ENCODE assay signal across 1 fruit fly cellular context in the genomic region with DNA sequence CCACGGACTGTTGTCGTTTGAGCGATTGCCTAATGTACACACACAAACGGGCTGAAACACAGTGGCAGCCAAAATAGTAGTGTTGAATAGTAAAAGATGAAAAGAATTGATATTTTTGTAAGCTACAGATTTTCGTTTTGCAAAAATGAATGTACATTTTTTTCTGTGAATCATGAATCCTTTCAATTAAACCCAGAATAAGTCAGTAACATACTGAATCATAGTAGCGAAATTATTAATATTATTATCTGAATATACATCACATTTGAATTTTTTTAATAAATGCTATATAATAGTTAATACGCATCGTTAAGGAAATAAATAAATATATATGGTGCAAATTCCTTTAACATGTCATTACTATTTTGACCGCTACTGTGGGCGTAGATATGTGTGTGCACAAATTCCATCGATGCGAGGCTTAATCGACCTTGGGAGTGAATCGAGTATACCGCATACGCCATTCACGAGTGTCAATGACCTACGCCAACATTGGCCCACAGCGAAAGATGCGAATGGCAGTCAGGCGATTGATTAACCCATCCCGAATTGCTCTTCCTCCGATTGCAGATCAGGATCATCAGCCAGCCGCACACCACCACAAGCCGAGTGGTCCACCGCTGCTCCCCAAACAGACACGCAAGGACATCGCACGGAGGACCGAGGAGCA.
A peak's percentile ranks its signal among the peaks of the same experiment; 100 is the strongest.
TF ChIP-seq lines count a peak whose summit lies in the region.

No protein-coding gene starts in this region.

TF ChIP-seq in whole organism, embryonic, 481 proteins besides CTCF, POLR2A, EP300 and RAD21 (continued from another document and continues in another):
- no peak for TF ChIP-seq fu2 (GFP tag; optimal IDR thresholded peaks at IDR 0.05; lab: Kevin White, UChicago)
- TF ChIP-seq CG14014 (GFP tag; IDR thresholded peaks at IDR 0.05; lab: Robert Waterston, UW) = peak; percentile 28; the same call in 1 of the 2 replicates
- TF ChIP-seq jigr1 (GFP tag; IDR thresholded peaks at IDR 0.05; lab: Robert Waterston, UW) = no peak
- TF ChIP-seq gro (GFP tag; optimal IDR thresholded peaks at IDR 0.05; lab: Kevin White, UChicago) = no peak
- no peak for TF ChIP-seq oc (tag; optimal IDR thresholded peaks at IDR 0.05; lab: Kevin White, UChicago)
- TF ChIP-seq Chrac-16 (GFP tag; optimal IDR thresholded peaks at IDR 0.05; lab: Kevin White, UChicago) = peak; percentile 20
- TF ChIP-seq Atf-2 (GFP tag; optimal IDR thresholded peaks at IDR 0.05; lab: Kevin White, UChicago) = no peak
- TF ChIP-seq CG8290 (GFP tag; optimal IDR thresholded peaks at IDR 0.05; lab: Kevin White, UChicago) = no peak
- no peak for TF ChIP-seq CG8290 (tag; optimal IDR thresholded peaks at IDR 0.05; lab: Kevin White, UChicago)
- peak; percentile 51 for TF ChIP-seq CG13775 (GFP tag; optimal IDR thresholded peaks at IDR 0.05; lab: Kevin White, UChicago)
- TF ChIP-seq CG1792 (GFP tag; optimal IDR thresholded peaks at IDR 0.05; lab: Kevin White, UChicago) = no peak
- peak; percentile 39 for TF ChIP-seq CG12155 (GFP tag; optimal IDR thresholded peaks at IDR 0.05; lab: Kevin White, UChicago)
- no peak for TF ChIP-seq fd102C (GFP tag; optimal IDR thresholded peaks at IDR 0.05; lab: Kevin White, UChicago)
- TF ChIP-seq fd3F (GFP tag; optimal IDR thresholded peaks at IDR 0.05; lab: Kevin White, UChicago) = peak; percentile 57
- no peak for TF ChIP-seq disco-r (GFP tag; optimal IDR thresholded peaks at IDR 0.05; lab: Kevin White, UChicago)
- no peak for TF ChIP-seq CG1529 (GFP tag; optimal IDR thresholded peaks at IDR 0.05; lab: Kevin White, UChicago)
- TF ChIP-seq BtbVII (GFP tag; optimal IDR thresholded peaks at IDR 0.05; lab: Kevin White, UChicago) = peak; percentile 64
- peak; percentile 68 for TF ChIP-seq NfI (GFP tag; optimal IDR thresholded peaks at IDR 0.05; lab: Kevin White, UChicago)
- TF ChIP-seq CG7963 (GFP tag; IDR thresholded peaks at IDR 0.05; lab: Robert Waterston, UW; ENCODE audit: partially characterized antibody) = no peak
- no peak for TF ChIP-seq knrl (GFP tag; IDR thresholded peaks at IDR 0.05; lab: Robert Waterston, UW; ENCODE audit: partially characterized antibody)
- peak; percentile 80 for TF ChIP-seq Oli (tag; optimal IDR thresholded peaks at IDR 0.05; lab: Kevin White, UChicago)
- no peak for TF ChIP-seq NC2β (GFP tag; optimal IDR thresholded peaks at IDR 0.05; lab: Kevin White, UChicago)
- no peak for TF ChIP-seq CG10565 (GFP tag; optimal IDR thresholded peaks at IDR 0.05; lab: Kevin White, UChicago)
- no peak for TF ChIP-seq Poxn (GFP tag; IDR thresholded peaks at IDR 0.05; lab: Robert Waterston, UW)
- TF ChIP-seq Bdp1 (GFP tag; optimal IDR thresholded peaks at IDR 0.05; lab: Kevin White, UChicago) = no peak
- TF ChIP-seq eve (GFP tag; optimal IDR thresholded peaks at IDR 0.05; lab: Kevin White, UChicago) = no peak
- TF ChIP-seq CG13894 (tag; optimal IDR thresholded peaks at IDR 0.05; lab: Kevin White, UChicago) = no peak
- TF ChIP-seq CG31224 (GFP tag; IDR thresholded peaks at IDR 0.05; lab: Robert Waterston, UW) = no peak; the same call in 1 of the 2 replicates
- TF ChIP-seq inv (GFP tag; IDR thresholded peaks at IDR 0.05; lab: Robert Waterston, UW; ENCODE audit: partially characterized antibody) = no peak
- peak; percentile 48; the same call in 1 of the 2 replicates for TF ChIP-seq Drgx (GFP tag; IDR thresholded peaks at IDR 0.05; lab: Robert Waterston, UW)
- peak; percentile 75 for TF ChIP-seq CG9727 (GFP tag; optimal IDR thresholded peaks at IDR 0.05; lab: Kevin White, UChicago)
- peak; percentile 18 for TF ChIP-seq CG4854 (GFP tag; optimal IDR thresholded peaks at IDR 0.05; lab: Kevin White, UChicago)
- TF ChIP-seq CG10462 (GFP tag; optimal IDR thresholded peaks at IDR 0.05; lab: Kevin White, UChicago) = peak; percentile 51
- peak; percentile 0 for TF ChIP-seq Fer2 (tag; optimal IDR thresholded peaks at IDR 0.05; lab: Kevin White, UChicago)
- 0 out of 3 replicates have a peak, but pooled peaks have one; percentile 37 for TF ChIP-seq so (GFP tag; IDR thresholded peaks at IDR 0.05; lab: Robert Waterston, UW)
- TF ChIP-seq Six4 (GFP tag; optimal IDR thresholded peaks at IDR 0.05; lab: Kevin White, UChicago) = peak; percentile 31
- peak in 1 of 2 experiments; percentile 12 for TF ChIP-seq Pdp1 (GFP tag; optimal IDR thresholded peaks at IDR 0.05; lab: Kevin White, UChicago)
- no peak for TF ChIP-seq pfk (GFP tag; optimal IDR thresholded peaks at IDR 0.05; lab: Kevin White, UChicago)
- TF ChIP-seq sr (GFP tag; IDR thresholded peaks at IDR 0.05; lab: Robert Waterston, UW) = no peak
- TF ChIP-seq Max (GFP tag; optimal IDR thresholded peaks at IDR 0.05; lab: Kevin White, UChicago) = peak; percentile 22
- TF ChIP-seq HLH54F (GFP tag; optimal IDR thresholded peaks at IDR 0.05; lab: Kevin White, UChicago) = no peak
- no peak for TF ChIP-seq Optix (GFP tag; IDR thresholded peaks at IDR 0.05; lab: Robert Waterston, UW)
- no peak for TF ChIP-seq zfh1 (GFP tag; IDR thresholded peaks at IDR 0.05; lab: Robert Waterston, UW)
- TF ChIP-seq rib (GFP tag; IDR thresholded peaks at IDR 0.05; lab: Robert Waterston, UW) = no peak
- peak; percentile 38; the same call in 1 of the 3 replicates for TF ChIP-seq CG7357 (GFP tag; IDR thresholded peaks at IDR 0.05; lab: Robert Waterston, UW)
- TF ChIP-seq da (GFP tag; optimal IDR thresholded peaks at IDR 0.05; lab: Kevin White, UChicago) = no peak
- TF ChIP-seq bbx (GFP tag; IDR thresholded peaks at IDR 0.05; lab: Robert Waterston, UW; ENCODE audit: partially characterized antibody) = no peak
- no peak for TF ChIP-seq z (GFP tag; IDR thresholded peaks at IDR 0.05; lab: Robert Waterston, UW)
- no peak for TF ChIP-seq HmgD (GFP tag; optimal IDR thresholded peaks at IDR 0.05; lab: Kevin White, UChicago)
- TF ChIP-seq Asciz (GFP tag; optimal IDR thresholded peaks at IDR 0.05; lab: Kevin White, UChicago) = peak; percentile 65
- TF ChIP-seq Nf-YB (GFP tag; optimal IDR thresholded peaks at IDR 0.05; lab: Kevin White, UChicago) = no peak
- no peak for TF ChIP-seq CG1603 (tag; optimal IDR thresholded peaks at IDR 0.05; lab: Kevin White, UChicago)
- no peak; the same call in 2 of the 3 replicates for TF ChIP-seq CG34422 (GFP tag; IDR thresholded peaks at IDR 0.05; lab: Robert Waterston, UW)
- TF ChIP-seq CG13287 (GFP tag; IDR thresholded peaks at IDR 0.05; lab: Robert Waterston, UW; ENCODE audit: partially characterized antibody) = no peak
- TF ChIP-seq CG34376 (GFP tag; optimal IDR thresholded peaks at IDR 0.05; lab: Kevin White, UChicago) = peak; percentile 12
- TF ChIP-seq gcm (GFP tag; optimal IDR thresholded peaks at IDR 0.05; lab: Kevin White, UChicago) = no peak
- no peak for TF ChIP-seq insv (GFP tag; optimal IDR thresholded peaks at IDR 0.05; lab: Kevin White, UChicago)
- no peak for TF ChIP-seq abd-A (tag; optimal IDR thresholded peaks at IDR 0.05; lab: Kevin White, UChicago)
- no peak for TF ChIP-seq wek (GFP tag; optimal IDR thresholded peaks at IDR 0.05; lab: Kevin White, UChicago)
- no peak for TF ChIP-seq CG11247 (GFP tag; IDR thresholded peaks at IDR 0.05; lab: Robert Waterston, UW)
- TF ChIP-seq CG17829 (tag; optimal IDR thresholded peaks at IDR 0.05; lab: Kevin White, UChicago) = peak; percentile 80
- TF ChIP-seq phol (tag; optimal IDR thresholded peaks at IDR 0.05; lab: Kevin White, UChicago) = peak; percentile 79
- TF ChIP-seq dimm (GFP tag; IDR thresholded peaks at IDR 0.05; lab: Robert Waterston, UW) = no peak
- TF ChIP-seq BEAF-32 (GFP tag; optimal IDR thresholded peaks at IDR 0.05; lab: Kevin White, UChicago) = no peak
- no peak for TF ChIP-seq chm (GFP tag; IDR thresholded peaks at IDR 0.05; lab: Robert Waterston, UW)
- TF ChIP-seq chn (GFP tag; optimal IDR thresholded peaks at IDR 0.05; lab: Kevin White, UChicago) = no peak
- no peak for TF ChIP-seq Bgb (GFP tag; IDR thresholded peaks at IDR 0.05; lab: Robert Waterston, UW; ENCODE audit: partially characterized antibody)
- TF ChIP-seq lbe (GFP tag; optimal IDR thresholded peaks at IDR 0.05; lab: Kevin White, UChicago) = no peak
- no peak for TF ChIP-seq Ets97D (GFP tag; optimal IDR thresholded peaks at IDR 0.05; lab: Kevin White, UChicago)
- TF ChIP-seq CG7271 (tag; optimal IDR thresholded peaks at IDR 0.05; lab: Kevin White, UChicago) = no peak
- TF ChIP-seq ham (GFP tag; IDR thresholded peaks at IDR 0.05; lab: Robert Waterston, UW) = no peak
- no peak for TF ChIP-seq ac (GFP tag; optimal IDR thresholded peaks at IDR 0.05; lab: Kevin White, UChicago)
- no peak for TF ChIP-seq CG11398 (GFP tag; optimal IDR thresholded peaks at IDR 0.05; lab: Kevin White, UChicago)
- TF ChIP-seq CG12219 (GFP tag; optimal IDR thresholded peaks at IDR 0.05; lab: Kevin White, UChicago) = peak; percentile 46
- TF ChIP-seq Spps (tag; optimal IDR thresholded peaks at IDR 0.05; lab: Kevin White, UChicago) = peak; percentile 13
- TF ChIP-seq Hr78 (GFP tag; optimal IDR thresholded peaks at IDR 0.05; lab: Kevin White, UChicago) = peak in 1 of 2 experiments; percentile 41
- peak; percentile 87 for TF ChIP-seq Sox100B (GFP tag; optimal IDR thresholded peaks at IDR 0.05; lab: Kevin White, UChicago)
- TF ChIP-seq CG1602 (GFP tag; optimal IDR thresholded peaks at IDR 0.05; lab: Kevin White, UChicago) = peak; percentile 57
- no peak for TF ChIP-seq hbn (GFP tag; IDR thresholded peaks at IDR 0.05; lab: Robert Waterston, UW; ENCODE audit: partially characterized antibody)
- peak; percentile 41 for TF ChIP-seq mam (GFP tag; optimal IDR thresholded peaks at IDR 0.05; lab: Kevin White, UChicago)
- no peak for TF ChIP-seq psq (GFP tag; optimal IDR thresholded peaks at IDR 0.05; lab: Kevin White, UChicago)
- TF ChIP-seq sna (GFP tag; IDR thresholded peaks at IDR 0.05; lab: Robert Waterston, UW; ENCODE audit: partially characterized antibody) = no peak
- peak; percentile 56 for TF ChIP-seq Ssrp (tag; optimal IDR thresholded peaks at IDR 0.05; lab: Kevin White, UChicago)
- peak; percentile 15 for TF ChIP-seq CG10274 (GFP tag; optimal IDR thresholded peaks at IDR 0.05; lab: Kevin White, UChicago)
- TF ChIP-seq wdn (GFP tag; IDR thresholded peaks at IDR 0.05; lab: Robert Waterston, UW) = no peak
- no peak for TF ChIP-seq yki (optimal IDR thresholded peaks at IDR 0.05; lab: Kevin White, UChicago)
- no peak for TF ChIP-seq Gug (GFP tag; IDR thresholded peaks at IDR 0.05; lab: Robert Waterston, UW)
- no peak for TF ChIP-seq btn (GFP tag; optimal IDR thresholded peaks at IDR 0.05; lab: Kevin White, UChicago)
- peak; percentile 48; the same call in 1 of the 2 replicates for TF ChIP-seq CG10366 (GFP tag; IDR thresholded peaks at IDR 0.05; lab: Robert Waterston, UW)
- no peak for TF ChIP-seq CG14667 (GFP tag; IDR thresholded peaks at IDR 0.05; lab: Robert Waterston, UW)
- TF ChIP-seq CG42726 (GFP tag; IDR thresholded peaks at IDR 0.05; lab: Robert Waterston, UW; ENCODE audit: partially characterized antibody) = no peak
- TF ChIP-seq unpg (GFP tag; optimal IDR thresholded peaks at IDR 0.05; lab: Kevin White, UChicago) = peak; percentile 72
- no peak for TF ChIP-seq CG14860 (GFP tag; IDR thresholded peaks at IDR 0.05; lab: Robert Waterston, UW; ENCODE audit: partially characterized antibody)
- no peak for TF ChIP-seq Lhr (GFP tag; optimal IDR thresholded peaks at IDR 0.05; lab: Kevin White, UChicago)
- no peak for TF ChIP-seq Hr51 (GFP tag; optimal IDR thresholded peaks at IDR 0.05; lab: Kevin White, UChicago)
- peak; percentile 68; the same call in 2 of the 3 replicates for TF ChIP-seq dysf (GFP tag; IDR thresholded peaks at IDR 0.05; lab: Robert Waterston, UW)
- peak; percentile 25; the same call in 1 of the 2 replicates for TF ChIP-seq CG32772 (GFP tag; IDR thresholded peaks at IDR 0.05; lab: Robert Waterston, UW)
- peak; percentile 40 for TF ChIP-seq trem (tag; optimal IDR thresholded peaks at IDR 0.05; lab: Kevin White, UChicago)
- TF ChIP-seq CG3847 (GFP tag; IDR thresholded peaks at IDR 0.05; lab: Robert Waterston, UW) = peak; percentile 41; the same call in 1 of the 2 replicates
- TF ChIP-seq ind (GFP tag; optimal IDR thresholded peaks at IDR 0.05; lab: Kevin White, UChicago) = peak; percentile 76
- TF ChIP-seq CG8478 (optimal IDR thresholded peaks at IDR 0.05; lab: Kevin White, UChicago) = no peak
- no peak for TF ChIP-seq CG13123 (GFP tag; optimal IDR thresholded peaks at IDR 0.05; lab: Kevin White, UChicago)
- TF ChIP-seq gsb-n (tag; optimal IDR thresholded peaks at IDR 0.05; lab: Kevin White, UChicago) = no peak
- TF ChIP-seq Hsf (GFP tag; optimal IDR thresholded peaks at IDR 0.05; lab: Kevin White, UChicago) = peak; percentile 32
- TF ChIP-seq Fer1 (GFP tag; optimal IDR thresholded peaks at IDR 0.05; lab: Kevin White, UChicago) = peak; percentile 76
- TF ChIP-seq ase (GFP tag; IDR thresholded peaks at IDR 0.05; lab: Robert Waterston, UW) = no peak
- TF ChIP-seq H2.0 (GFP tag; IDR thresholded peaks at IDR 0.05; lab: Robert Waterston, UW) = no peak
- no peak for TF ChIP-seq bigmax (GFP tag; optimal IDR thresholded peaks at IDR 0.05; lab: Kevin White, UChicago)
- peak; percentile 59 for TF ChIP-seq CG18619 (GFP tag; optimal IDR thresholded peaks at IDR 0.05; lab: Kevin White, UChicago)
- TF ChIP-seq gt (GFP tag; IDR thresholded peaks at IDR 0.05; lab: Robert Waterston, UW) = no peak
- peak; percentile 28 for TF ChIP-seq Ada2b (GFP tag; IDR thresholded peaks at IDR 0.05; lab: Robert Waterston, UW)
- no peak for TF ChIP-seq hb (GFP tag; IDR thresholded peaks at IDR 0.05; lab: Robert Waterston, UW; ENCODE audit: partially characterized antibody)
- peak; percentile 82 for TF ChIP-seq grau (tag; optimal IDR thresholded peaks at IDR 0.05; lab: Kevin White, UChicago)
- no peak for TF ChIP-seq Kr (GFP tag; optimal IDR thresholded peaks at IDR 0.05; lab: Kevin White, UChicago)
- TF ChIP-seq cad (GFP tag; optimal IDR thresholded peaks at IDR 0.05; lab: Kevin White, UChicago) = no peak
- no peak for TF ChIP-seq ssp (GFP tag; IDR thresholded peaks at IDR 0.05; lab: Robert Waterston, UW)
- no peak for TF ChIP-seq emc (GFP tag; optimal IDR thresholded peaks at IDR 0.05; lab: Kevin White, UChicago)
- TF ChIP-seq ems (GFP tag; optimal IDR thresholded peaks at IDR 0.05; lab: Kevin White, UChicago) = no peak
- TF ChIP-seq Lpt (GFP tag; optimal IDR thresholded peaks at IDR 0.05; lab: Kevin White, UChicago) = no peak
- peak; percentile 74 for TF ChIP-seq Atf6 (GFP tag; IDR thresholded peaks at IDR 0.05; lab: Robert Waterston, UW)
- TF ChIP-seq CG16813 (GFP tag; IDR thresholded peaks at IDR 0.05; lab: Robert Waterston, UW; ENCODE audit: partially characterized antibody) = no peak
- peak; percentile 71 for TF ChIP-seq cwo (GFP tag; optimal IDR thresholded peaks at IDR 0.05; lab: Kevin White, UChicago)
- TF ChIP-seq CG43689 (GFP tag; IDR thresholded peaks at IDR 0.05; lab: Robert Waterston, UW) = 0 out of 2 replicates have a peak, but pooled peaks have one; percentile 18
- TF ChIP-seq Hand (GFP tag; optimal IDR thresholded peaks at IDR 0.05; lab: Kevin White, UChicago) = peak; percentile 47
- no peak for TF ChIP-seq sug (tag; optimal IDR thresholded peaks at IDR 0.05; lab: Kevin White, UChicago)
